Fruit fly (Drosophila melanogaster) whole organism, embryonic: ENCODE data around the gene EMC3.
A peak's percentile ranks its signal among the peaks of the same experiment; 100 is the strongest.

Experiments used
- ATbp ChIP-seq: fragments of 200-800 bp; sonication (Bioruptor generic); optimal IDR thresholded peaks from 2 replicates; lab custom pipeline; 2017; ENCODE audit warnings: missing biosample characterization, mild to moderate bottlenecking, missing genetic modification characterization, missing genetic modification reagents
- CG10274 ChIP-seq: fragments of 200-800 bp; sonication (Bioruptor generic); optimal IDR thresholded peaks from 3 replicates; lab custom pipeline; 2017; ENCODE audit warnings: missing biosample characterization, mild to moderate bottlenecking, missing genetic modification characterization
- CG11398 ChIP-seq: fragments of 200-800 bp; sonication (Bioruptor generic); optimal IDR thresholded peaks from 2 replicates; lab custom pipeline; 2016; ENCODE audit warnings: missing biosample characterization, missing genetic modification characterization
- CG13424 ChIP-seq: fragments of 200-800 bp; sonication (Bioruptor generic); optimal IDR thresholded peaks from 2 replicates; lab custom pipeline; 2019; ENCODE audit warnings: missing biosample characterization, mild to moderate bottlenecking, missing genetic modification characterization, moderate library complexity
- CG14965 ChIP-seq: fragments of 200-800 bp; sonication (Bioruptor generic); optimal IDR thresholded peaks from 2 replicates; lab custom pipeline; 2016; ENCODE audit warnings: missing biosample characterization, missing genetic modification characterization, borderline replicate concordance
- CG15479 ChIP-seq: fragments of 200-800 bp; sonication (Bioruptor generic); optimal IDR thresholded peaks from 3 replicates; lab custom pipeline; 2019; ENCODE audit warnings: missing biosample characterization, mild to moderate bottlenecking, missing genetic modification characterization, moderate library complexity
- CG15601 ChIP-seq: fragments of 200-800 bp; sonication (Bioruptor generic); optimal IDR thresholded peaks from 3 replicates; lab custom pipeline; 2019; ENCODE audit warnings: missing biosample characterization, mild to moderate bottlenecking, missing genetic modification characterization, moderate library complexity
- CG1647 ChIP-seq: fragments of 200-800 bp; sonication (Bioruptor generic); optimal IDR thresholded peaks from 3 replicates; lab custom pipeline; 2016; ENCODE audit warnings: missing biosample characterization, missing genetic modification characterization
- CG18476 ChIP-seq: fragments of 200-800 bp; sonication (Bioruptor generic); optimal IDR thresholded peaks from 2 replicates; lab custom pipeline; 2016; ENCODE audit warnings: missing biosample characterization, mild to moderate bottlenecking, missing genetic modification characterization
- CG2116 ChIP-seq: fragments of 200-800 bp; sonication (Bioruptor generic); optimal IDR thresholded peaks from 3 replicates; lab custom pipeline; 2018; ENCODE audit warnings: missing biosample characterization, mild to moderate bottlenecking, missing genetic modification characterization
- CG30403 ChIP-seq: fragments of 200-800 bp; sonication (Bioruptor generic); optimal IDR thresholded peaks from 3 replicates; lab custom pipeline; 2016; ENCODE audit warnings: missing biosample characterization, missing genetic modification characterization
- CG30431 ChIP-seq: fragments of 200-800 bp; sonication (Bioruptor generic); optimal IDR thresholded peaks from 2 replicates; lab custom pipeline; 2017; ENCODE audit warnings: missing biosample characterization, missing genetic modification characterization
- CG3407 ChIP-seq: fragments of 200-800 bp; sonication (Bioruptor generic); optimal IDR thresholded peaks from 2 replicates; lab custom pipeline; 2018; ENCODE audit warnings: missing biosample characterization, mild to moderate bottlenecking, missing genetic modification characterization
- CG8765 ChIP-seq: fragments of 200-800 bp; sonication (Bioruptor generic); IDR thresholded peaks from 2 replicates; pipeline ENCODE4 v1.3.6; 2022; ENCODE audit warnings: missing biosample characterization, missing genetic modification characterization
- CG9876 ChIP-seq: fragments of 200-800 bp; sonication (Bioruptor generic); optimal IDR thresholded peaks from 2 replicates; lab custom pipeline; 2016; ENCODE audit warnings: missing biosample characterization, missing genetic modification characterization
- D19A ChIP-seq: fragments of 200-800 bp; optimal IDR thresholded peaks from 3 replicates; lab custom pipeline; 2019; ENCODE audit warnings: missing biosample characterization, mild to moderate bottlenecking, missing genetic modification characterization, moderate library complexity
- Doc2 ChIP-seq: fragments of 200-800 bp; sonication (Bioruptor generic); IDR thresholded peaks from 2 replicates; pipeline ENCODE4 v1.3.6; 2022; ENCODE audit warnings: missing biosample characterization, missing genetic modification characterization
- Dref ChIP-seq: fragments of 200-800 bp; sonication (Bioruptor generic); IDR thresholded peaks from 2 replicates; pipeline ENCODE4 v1.3.6; 2022; ENCODE audit warnings: missing biosample characterization, missing genetic modification characterization
- H15 ChIP-seq: fragments of 200-800 bp; sonication (Bioruptor generic); IDR thresholded peaks from 3 replicates; pipeline ENCODE4 v1.3.6; 2022; ENCODE audit warnings: missing biosample characterization, missing genetic modification characterization
- HHEX ChIP-seq: fragments of 200-800 bp; sonication (Bioruptor generic); optimal IDR thresholded peaks from 3 replicates; lab custom pipeline; 2017; ENCODE audit warnings: missing biosample characterization, mild to moderate bottlenecking, missing genetic modification characterization, missing genetic modification reagents
- HLHmδ ChIP-seq: fragments of 200-800 bp; sonication (Bioruptor generic); optimal IDR thresholded peaks from 2 replicates; lab custom pipeline; 2018; ENCODE audit warnings: missing biosample characterization, mild to moderate bottlenecking, missing genetic modification characterization, moderate library complexity
- Hand ChIP-seq: fragments of 200-800 bp; sonication (Bioruptor generic); optimal IDR thresholded peaks from 2 replicates; lab custom pipeline; 2017; ENCODE audit warnings: mild to moderate bottlenecking, missing biosample characterization, missing genetic modification reagents, missing genetic modification characterization
- Jarid2 ChIP-seq: fragments of 200-800 bp; sonication (Bioruptor generic); optimal IDR thresholded peaks from 3 replicates; lab custom pipeline; 2017; ENCODE audit warnings: mild to moderate bottlenecking, missing biosample characterization, missing genetic modification reagents, missing genetic modification characterization
- Kr ChIP-seq: fragments of 200-800 bp; sonication (Bioruptor generic); optimal IDR thresholded peaks from 2 replicates; lab custom pipeline; 2017; ENCODE audit warnings: missing biosample characterization, mild to moderate bottlenecking, missing genetic modification characterization
- NFAT ChIP-seq: fragments of 200-800 bp; sonication (Bioruptor generic); IDR thresholded peaks from 2 replicates; pipeline ENCODE4 v1.3.6; 2022; ENCODE audit warnings: missing biosample characterization, missing genetic modification characterization
- Ptx1 ChIP-seq: fragments of 200-800 bp; sonication (Bioruptor generic); IDR thresholded peaks from 2 replicates; pipeline ENCODE4 v1.3.6; 2022; ENCODE audit warnings: missing biosample characterization, missing genetic modification characterization
- Rfx ChIP-seq: fragments of 200-800 bp; sonication (Bioruptor generic); IDR thresholded peaks from 2 replicates; pipeline ENCODE4 v1.3.6; 2022; ENCODE audit warnings: missing biosample characterization, missing genetic modification characterization
- Scr ChIP-seq: fragments of 200-800 bp; sonication (Bioruptor generic); IDR thresholded peaks from 2 replicates; pipeline ENCODE4 v1.3.6; 2022; ENCODE audit warnings: missing biosample characterization, missing genetic modification characterization; ENCODE audit not compliant: partially characterized antibody
- Sin3A ChIP-seq: fragments of >200 bp; optimal IDR thresholded peaks from 2 replicates; lab custom pipeline; 2018
- Sry-β ChIP-seq: fragments of 200-800 bp; sonication (Bioruptor generic); optimal IDR thresholded peaks from 2 replicates; lab custom pipeline; 2018; ENCODE audit warnings: missing biosample characterization, mild to moderate bottlenecking, missing genetic modification characterization, moderate library complexity
- ato ChIP-seq: fragments of 200-800 bp; sonication (Bioruptor generic); IDR thresholded peaks from 2 replicates; pipeline ENCODE4 v1.3.6; 2022; ENCODE audit warnings: missing biosample characterization, missing genetic modification characterization; ENCODE audit not compliant: partially characterized antibody
- bigmax ChIP-seq: fragments of 200-800 bp; sonication (Bioruptor generic); optimal IDR thresholded peaks from 2 replicates; lab custom pipeline; 2018; ENCODE audit warnings: missing biosample characterization, mild to moderate bottlenecking, missing genetic modification characterization
- br ChIP-seq: fragments of >200 bp; optimal IDR thresholded peaks from 2 replicates; lab custom pipeline; 2017
- chn ChIP-seq: fragments of 200-800 bp; sonication (Bioruptor generic); optimal IDR thresholded peaks from 2 replicates; lab custom pipeline; 2016; ENCODE audit warnings: missing biosample characterization, missing genetic modification characterization
- crc ChIP-seq: fragments of 200-800 bp; sonication (Bioruptor generic); optimal IDR thresholded peaks from 2 replicates; lab custom pipeline; 2016; ENCODE audit warnings: missing biosample characterization, missing genetic modification characterization
- crp ChIP-seq, 2 experiments: fragments of 200-800 bp; sonication (Bioruptor generic); optimal IDR thresholded peaks; 2 replicates in 1 of 2; 3 replicates in 1 of 2; lab custom pipeline; 2017; ENCODE audit warnings: missing biosample characterization in 2 of 2, missing genetic modification characterization in 2 of 2, mild to moderate bottlenecking in 1 of 2, moderate library complexity in 1 of 2
- cwo ChIP-seq: fragments of 200-800 bp; sonication (Bioruptor generic); optimal IDR thresholded peaks from 3 replicates; lab custom pipeline; 2017; ENCODE audit warnings: missing biosample characterization, missing genetic modification characterization, mild to moderate bottlenecking, moderate library complexity, missing genetic modification reagents
- dpn ChIP-seq, 2 experiments: fragments of 200-800 bp; sonication (Bioruptor generic); optimal IDR thresholded peaks; 3 replicates each; lab custom pipeline; 2016; ENCODE audit warnings: missing biosample characterization in 2 of 2, missing genetic modification characterization in 2 of 2
- en ChIP-seq: fragments of 200-800 bp; sonication (Bioruptor generic); optimal IDR thresholded peaks from 2 replicates; lab custom pipeline; 2016; ENCODE audit warnings: missing biosample characterization, missing genetic modification characterization
- fd3F ChIP-seq: fragments of 200-800 bp; sonication (Bioruptor generic); optimal IDR thresholded peaks from 2 replicates; lab custom pipeline; 2018; ENCODE audit warnings: missing biosample characterization, mild to moderate bottlenecking, missing genetic modification characterization, moderate library complexity
- grau ChIP-seq: fragments of 200-800 bp; optimal IDR thresholded peaks from 3 replicates; lab custom pipeline; 2019; ENCODE audit warnings: missing biosample characterization, mild to moderate bottlenecking, missing genetic modification characterization, moderate library complexity
- jing ChIP-seq: fragments of 200-800 bp; sonication (Bioruptor generic); optimal IDR thresholded peaks from 2 replicates; lab custom pipeline; 2018; ENCODE audit warnings: missing biosample characterization, mild to moderate bottlenecking, missing genetic modification characterization
- lmd ChIP-seq: fragments of 200-800 bp; sonication (Bioruptor generic); IDR thresholded peaks from 2 replicates; pipeline ENCODE4 v1.3.6; 2022; ENCODE audit warnings: missing biosample characterization, missing genetic modification characterization
- maf-S ChIP-seq: fragments of 200-800 bp; sonication (Bioruptor generic); optimal IDR thresholded peaks from 2 replicates; lab custom pipeline; 2016; ENCODE audit warnings: missing biosample characterization, missing genetic modification characterization
- mld ChIP-seq: fragments of 200-800 bp; sonication (Bioruptor generic); IDR thresholded peaks from 3 replicates; pipeline ENCODE4 v1.3.6; 2022; ENCODE audit warnings: missing biosample characterization, missing genetic modification characterization; ENCODE audit not compliant: partially characterized antibody
- pho ChIP-seq: fragments of 200-800 bp; sonication (Bioruptor generic); optimal IDR thresholded peaks from 2 replicates; lab custom pipeline; 2016; ENCODE audit warnings: missing biosample characterization, missing genetic modification characterization
- sens ChIP-seq: fragments of 200-800 bp; sonication (Bioruptor generic); peaks from one replicate; lab custom pipeline; 2016; ENCODE audit warnings: missing biosample characterization, missing genetic modification characterization
- sens-2 ChIP-seq: fragments of 200-800 bp; sonication (Bioruptor generic); IDR thresholded peaks from 2 replicates; pipeline ENCODE4 v1.3.6; 2022; ENCODE audit warnings: missing biosample characterization, missing genetic modification characterization
- tin ChIP-seq: fragments of 200-800 bp; sonication (Bioruptor generic); optimal IDR thresholded peaks from 3 replicates; lab custom pipeline; 2016; ENCODE audit warnings: missing biosample characterization, missing genetic modification characterization
- tll ChIP-seq, 2 experiments: fragments of 200-800 bp in 1 of 2; fragments of >200 bp in 1 of 2; sonication (Bioruptor generic) in 1 of 2; optimal IDR thresholded peaks; 2 replicates each; lab custom pipeline; 2017 to 2019; ENCODE audit warnings: missing biosample characterization in 2 of 2, missing genetic modification characterization in 2 of 2, mild to moderate bottlenecking in 1 of 2, moderate library complexity in 1 of 2
- zfh2 ChIP-seq: fragments of 200-800 bp; sonication (Bioruptor generic); optimal IDR thresholded peaks from 2 replicates; lab custom pipeline; 2016; ENCODE audit warnings: missing biosample characterization, missing genetic modification characterization

Gene EMC3

DNA sequence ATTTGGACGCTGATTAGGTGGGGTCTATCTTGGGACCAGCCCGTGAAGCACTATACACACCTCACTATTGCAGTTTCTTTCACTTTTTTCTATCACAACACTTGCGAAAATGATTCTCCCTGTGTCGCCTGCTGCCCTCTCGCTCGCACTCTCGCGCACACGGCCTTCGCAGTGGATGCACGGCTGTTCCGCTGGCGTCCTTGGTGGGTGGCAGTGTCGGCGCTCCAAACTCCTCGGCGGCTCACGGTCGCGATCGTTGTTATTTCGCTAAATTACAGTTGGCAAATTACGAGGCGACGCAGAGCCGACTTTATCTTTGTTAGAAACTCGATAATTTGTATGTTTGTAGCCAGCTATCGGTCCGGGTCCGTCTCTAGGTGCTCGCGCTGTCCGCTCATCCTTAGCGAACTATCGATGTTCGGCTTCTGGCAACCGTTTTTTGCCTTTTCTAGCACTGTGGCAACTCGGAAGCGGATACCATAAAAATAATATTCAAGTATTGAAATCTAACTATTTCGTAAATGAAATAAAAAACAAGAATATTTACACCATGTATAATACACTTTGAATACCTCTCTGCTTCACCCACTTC is 35.5 kb upstream of the EMC3 start, which contains the start of gene Ubc2 (continued):
- TF ChIP-seq D19A (tag; lab: Kevin White, UChicago) (no peak), ATbp (no peak), pho (peak; percentile 46), crp (GFP tag; optimal IDR thresholded peaks at IDR 0.05; lab: Kevin White, UChicago) (peak in 1 of 2 experiments; percentile 61), CG1647 (GFP tag; lab: Kevin White, UChicago) (no peak), CG8765 (GFP tag; lab: Robert Waterston, UW) (no peak), Kr (GFP tag; lab: Kevin White, UChicago) (no peak), Doc2 (GFP tag; lab: Robert Waterston, UW) (no peak), CG15601 (tag; lab: Kevin White, UChicago) (no peak), Sin3A (lab: Kevin White, UChicago) (peak; percentile 40), crc (GFP tag; lab: Kevin White, UChicago) (no peak), zfh2 (peak; percentile 19), Hand (GFP tag; lab: Kevin White, UChicago) (no peak), br (lab: Kevin White, UChicago) (no peak), Ptx1 (GFP tag; lab: Robert Waterston, UW) (peak; percentile 29), fd3F (no peak), NFAT (no peak), tll (GFP tag; optimal IDR thresholded peaks at IDR 0.05; lab: Kevin White, UChicago) (no peak), Sry-β (GFP tag; lab: Kevin White, UChicago) (no peak), Jarid2 (GFP tag; lab: Kevin White, UChicago) (no peak), CG3407 (GFP tag; lab: Kevin White, UChicago) (no peak), tin (GFP tag; lab: Kevin White, UChicago) (peak; percentile 34), CG15479 (GFP tag; lab: Kevin White, UChicago) (no peak), lmd (GFP tag; lab: Robert Waterston, UW) (no peak), CG13424 (tag; lab: Kevin White, UChicago) (no peak), CG30403 (GFP tag; lab: Kevin White, UChicago) (peak; percentile 37), H15 (GFP tag; lab: Robert Waterston, UW) (no peak), en (GFP tag; lab: Kevin White, UChicago) (no peak), CG14965 (no peak), HLHmδ (no peak), CG2116 (GFP tag; lab: Kevin White, UChicago) (peak; percentile 90), CG10274 (GFP tag; lab: Kevin White, UChicago) (no peak), sens (GFP tag; lab: Kevin White, UChicago) (peak; percentile 81), bigmax (no peak), chn (peak; percentile 21), CG18476 (GFP tag; lab: Kevin White, UChicago) (no peak), CG11398 (GFP tag; lab: Kevin White, UChicago) (peak; percentile 36), grau (tag; lab: Kevin White, UChicago) (no peak), dpn (GFP tag; optimal IDR thresholded peaks at IDR 0.05; lab: Kevin White, UChicago) (peak in 1 of 2 experiments; percentile 47), CG9876 (GFP tag; lab: Kevin White, UChicago) (no peak), Rfx (GFP tag; lab: Robert Waterston, UW) (peak; percentile 60), maf-S (peak; percentile 11), Dref (GFP tag; lab: Robert Waterston, UW) (peak; percentile 94), Scr (GFP tag; lab: Robert Waterston, UW) (peak; percentile 84), mld (GFP tag; lab: Robert Waterston, UW) (peak; percentile 67; the same call in 2 of the 3 replicates), CG30431 (GFP tag; lab: Kevin White, UChicago) (no peak), cwo (GFP tag; lab: Kevin White, UChicago) (no peak), HHEX (GFP tag; lab: Kevin White, UChicago) (no peak), sens-2 (no peak), ato (peak; percentile 77), jing (GFP tag; lab: Kevin White, UChicago) (no peak)
